Worm (Caenorhabditis elegans) whole organism, L4 larva: ENCODE measurements around the gene ssq-3.

Experiments
- F26F4.8 ChIP-seq: fragments of 200-800 bp; sonication (Bioruptor generic); conservative IDR thresholded peaks from 2 replicates; pipeline ENCODE4 v1.3.6; 2022; ENCODE audit warnings: missing genetic modification characterization, missing compliant biosample characterization
- F37D6.2 ChIP-seq: sonication (generic microtip); optimal IDR thresholded peaks from 2 replicates; lab custom pipeline; 2016; ENCODE audit warnings: mild to moderate bottlenecking, missing genetic modification characterization, missing compliant biosample characterization
- F44E2.7 ChIP-seq: fragments of 200-800 bp; sonication (Bioruptor generic); IDR thresholded peaks from 2 replicates; pipeline ENCODE4 v2.1.2; 2022; ENCODE audit warnings: missing genetic modification characterization, missing compliant biosample characterization
- Y105C5A.15 ChIP-seq: fragments of 200-800 bp; sonication (Bioruptor generic); IDR thresholded peaks from 2 replicates; pipeline ENCODE4 v1.3.6; 2022; ENCODE audit warnings: missing genetic modification characterization, missing compliant biosample characterization
- Y48G9A.11 ChIP-seq: fragments of 200-800 bp; sonication (Bioruptor generic); IDR thresholded peaks from 2 replicates; pipeline ENCODE4 v1.3.6; 2022; ENCODE audit warnings: missing genetic modification reagents, missing genetic modification characterization, missing compliant biosample characterization
- ZK546.5 ChIP-seq, 2 experiments: sonication (generic microtip); optimal IDR thresholded peaks; 2 replicates each; lab custom pipeline; 2017; ENCODE audit warnings: missing biosample characterization in 2 of 2, missing genetic modification characterization in 2 of 2
- aha-1 ChIP-seq: fragments of 150-350 bp; peaks from one replicate; lab custom pipeline; 2014; ENCODE audit warnings: missing biosample characterization, missing genetic modification characterization
- arid-1 ChIP-seq: fragments of 200-800 bp; sonication (Bioruptor generic); conservative IDR thresholded peaks from 2 replicates; pipeline ENCODE4 v1.3.6; 2022; ENCODE audit warnings: missing genetic modification reagents, missing genetic modification characterization, missing compliant biosample characterization
- attf-4 ChIP-seq: sonication (generic microtip); optimal IDR thresholded peaks from 3 replicates; lab custom pipeline; 2017; ENCODE audit warnings: missing biosample characterization, missing genetic modification characterization
- ceh-44 ChIP-seq: fragments of 200-800 bp; sonication (Bioruptor generic); IDR thresholded peaks from 2 replicates; pipeline ENCODE4 v1.3.6; 2022; ENCODE audit warnings: missing genetic modification reagents, missing genetic modification characterization, missing compliant biosample characterization
- ces-1 ChIP-seq: fragments of 150-350 bp; sonication (generic microtip); optimal IDR thresholded peaks from 4 replicates; lab custom pipeline; 2014; ENCODE audit warnings: missing biosample characterization, missing genetic modification reagents, missing genetic modification characterization
- ctbp-1 ChIP-seq: fragments of 200-800 bp; sonication (Bioruptor generic); IDR thresholded peaks from 2 replicates; pipeline ENCODE4 v1.3.6; 2022; ENCODE audit warnings: missing genetic modification reagents, missing genetic modification characterization, missing compliant biosample characterization
- daf-8 ChIP-seq: fragments of 200-800 bp; sonication (Bioruptor generic); IDR thresholded peaks from 2 replicates; pipeline ENCODE4 v1.3.6; 2022; ENCODE audit warnings: missing genetic modification characterization, missing compliant biosample characterization
- dmd-8 ChIP-seq: fragments of 200-800 bp; sonication (Bioruptor generic); IDR thresholded peaks from 2 replicates; pipeline ENCODE4 v1.3.6; 2022; ENCODE audit warnings: missing genetic modification characterization, missing compliant biosample characterization
- dmd-9 ChIP-seq: fragments of 200-800 bp; sonication (Bioruptor generic); IDR thresholded peaks from 2 replicates; pipeline ENCODE4 v1.3.6; 2022; ENCODE audit warnings: missing genetic modification reagents, missing genetic modification characterization, missing compliant biosample characterization
- dpl-1 ChIP-seq: fragments of 150-350 bp; optimal IDR thresholded peaks from 2 replicates; lab custom pipeline; 2014; ENCODE audit warnings: missing biosample characterization, missing genetic modification reagents, missing genetic modification characterization
- duxl-1 ChIP-seq: sonication (generic microtip); optimal IDR thresholded peaks from 2 replicates; lab custom pipeline; 2016; ENCODE audit warnings: mild to moderate bottlenecking, missing genetic modification characterization, moderate library complexity, missing compliant biosample characterization; ENCODE audit not compliant: poor library complexity
- dve-1 ChIP-seq: sonication (generic microtip); optimal IDR thresholded peaks from 2 replicates; lab custom pipeline; 2017; ENCODE audit warnings: antibody characterized with exemption, mild to moderate bottlenecking, missing genetic modification characterization, missing compliant biosample characterization; ENCODE audit not compliant: insufficient read depth
- gei-8 ChIP-seq: fragments of 200-800 bp; sonication (Bioruptor generic); optimal IDR thresholded peaks from 2 replicates; lab custom pipeline; 2018; ENCODE audit warnings: mild to moderate bottlenecking, missing genetic modification characterization, missing compliant biosample characterization
- hmg-1.1 ChIP-seq: fragments of 200-800 bp; sonication (Bioruptor generic); IDR thresholded peaks from 2 replicates; pipeline ENCODE4 v1.3.6; 2022; ENCODE audit warnings: missing genetic modification reagents, missing genetic modification characterization, missing compliant biosample characterization
- lin-13 ChIP-seq: fragments of 150-350 bp; optimal IDR thresholded peaks from 2 replicates; lab custom pipeline; 2014; ENCODE audit warnings: missing biosample characterization, missing genetic modification reagents, missing genetic modification characterization
- nhr-10 ChIP-seq: fragments of 150-350 bp; optimal IDR thresholded peaks from 2 replicates; lab custom pipeline; 2014; ENCODE audit warnings: missing biosample characterization, missing genetic modification characterization
- nhr-102 ChIP-seq: sonication (generic microtip); optimal IDR thresholded peaks from 2 replicates; lab custom pipeline; 2016; ENCODE audit warnings: mild to moderate bottlenecking, missing genetic modification characterization, moderate library complexity, missing compliant biosample characterization
- nhr-11 ChIP-seq: fragments of 150-350 bp; optimal IDR thresholded peaks from 2 replicates; lab custom pipeline; 2014; ENCODE audit warnings: missing biosample characterization, missing genetic modification characterization
- nhr-111 ChIP-seq: fragments of 200-800 bp; sonication (Bioruptor generic); optimal IDR thresholded peaks from 2 replicates; lab custom pipeline; 2018; ENCODE audit warnings: mild to moderate bottlenecking, missing genetic modification characterization, missing compliant biosample characterization
- nhr-25 ChIP-seq: sonication (generic microtip); optimal IDR thresholded peaks from 2 replicates; lab custom pipeline; 2017; ENCODE audit warnings: missing genetic modification characterization, mild to moderate bottlenecking, missing compliant biosample characterization, antibody characterized with exemption, moderate library complexity, borderline replicate concordance; ENCODE audit not compliant: insufficient read depth
- nhr-41 ChIP-seq: fragments of 200-800 bp; sonication (Bioruptor generic); IDR thresholded peaks from 2 replicates; pipeline ENCODE4 v1.3.6; 2022; ENCODE audit warnings: missing genetic modification reagents, missing genetic modification characterization, missing compliant biosample characterization
- nhr-42 ChIP-seq: fragments of 200-800 bp; sonication (Bioruptor generic); IDR thresholded peaks from 2 replicates; pipeline ENCODE4 v1.3.6; 2022; ENCODE audit warnings: missing genetic modification characterization, missing compliant biosample characterization
- nhr-6 ChIP-seq: fragments of 150-350 bp; optimal IDR thresholded peaks from 2 replicates; lab custom pipeline; 2014; ENCODE audit warnings: missing biosample characterization, missing genetic modification characterization
- nhr-77 ChIP-seq: fragments of 150-350 bp; optimal IDR thresholded peaks from 2 replicates; lab custom pipeline; 2014; ENCODE audit warnings: missing biosample characterization, missing genetic modification characterization
- pqm-1 ChIP-seq: sonication (generic microtip); optimal IDR thresholded peaks from 2 replicates; lab custom pipeline; 2017; ENCODE audit warnings: missing biosample characterization, missing genetic modification characterization
- snpc-1.2 ChIP-seq: fragments of 200-800 bp; sonication (Bioruptor generic); IDR thresholded peaks from 2 replicates; pipeline ENCODE4 v1.3.6; 2022; ENCODE audit warnings: missing genetic modification reagents, missing genetic modification characterization, missing compliant biosample characterization
- snpc-4 ChIP-seq: fragments of 150-350 bp; optimal IDR thresholded peaks from 2 replicates; lab custom pipeline; 2014; ENCODE audit warnings: missing biosample characterization, missing genetic modification characterization
- spr-3 ChIP-seq: fragments of 200-800 bp; sonication (Bioruptor generic); optimal IDR thresholded peaks from 2 replicates; lab custom pipeline; 2018; ENCODE audit warnings: mild to moderate bottlenecking, missing genetic modification characterization, missing compliant biosample characterization
- unc-130 ChIP-seq: sonication (generic microtip); optimal IDR thresholded peaks from 2 replicates; lab custom pipeline; 2016; ENCODE audit warnings: missing genetic modification reagents, missing genetic modification characterization, missing compliant biosample characterization
- unc-62 ChIP-seq, 3 experiments: fragments of 150-350 bp in 1 of 3; sonication (generic microtip); optimal IDR thresholded peaks in 2 of 3; peaks in 1 of 3; 1 replicate in 1 of 3; 2 replicates in 2 of 3; lab custom pipeline; 2014 to 2017; ENCODE audit warnings: missing biosample characterization in 3 of 3, missing genetic modification characterization in 3 of 3, missing genetic modification reagents in 3 of 3, missing genotype in 1 of 3
- zfp-2 ChIP-seq: sonication (generic microtip); optimal IDR thresholded peaks from 2 replicates; lab custom pipeline; 2016; ENCODE audit warnings: mild to moderate bottlenecking, missing genetic modification characterization, missing compliant biosample characterization
- zfp-3 ChIP-seq: fragments of 200-800 bp; sonication (Bioruptor generic); conservative IDR thresholded peaks from 2 replicates; pipeline ENCODE4 v1.3.6; 2022; ENCODE audit warnings: missing genetic modification reagents, missing genetic modification characterization, missing compliant biosample characterization
- zip-11 ChIP-seq: fragments of 200-800 bp; sonication (Bioruptor generic); IDR thresholded peaks from 2 replicates; pipeline ENCODE4 v1.3.6; 2022; ENCODE audit warnings: missing genetic modification characterization, missing compliant biosample characterization

ssq-3 gene

DNA sequence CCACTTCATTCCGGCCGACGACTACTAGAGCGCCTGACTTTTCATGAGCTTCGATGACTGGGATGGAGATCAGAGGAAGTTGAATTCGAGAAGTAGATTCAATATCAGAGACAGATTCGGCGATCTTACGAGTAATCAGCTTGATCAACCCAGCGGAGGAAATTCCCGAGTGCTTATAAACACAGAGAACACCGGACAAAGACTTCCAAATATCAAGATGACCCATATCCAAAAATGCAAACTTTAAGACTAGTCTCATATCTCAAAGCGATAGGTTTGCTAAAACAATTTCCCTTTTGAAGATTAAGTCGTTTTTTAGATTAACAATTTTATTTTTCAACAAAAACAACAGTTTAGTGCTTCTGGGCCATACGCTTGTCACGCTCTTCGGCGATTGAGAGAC lies 28.0 kb upstream of the ssq-3 start, which contains the start of gene Y43B11AR.3 (continued):
- 0 out of 2 replicates have a peak, but pooled peaks have one; percentile 61 for TF ChIP-seq F44E2.7 (GFP tag; lab: Robert Waterston, UW)
- TF ChIP-seq spr-3 (GFP tag; lab: Kevin White, UChicago) = peak; percentile 49
- TF ChIP-seq lin-13 (GFP tag; lab: Kevin White, UChicago) = no peak
- 0 out of 2 replicates have a peak, but pooled peaks have one; percentile 19 for TF ChIP-seq ceh-44 (GFP tag; lab: Robert Waterston, UW)
- TF ChIP-seq zfp-3 (GFP tag; lab: Robert Waterston, UW) = peak; percentile 24; the same call in 1 of the 2 replicates
- TF ChIP-seq unc-130 (GFP tag; lab: Kevin White, UChicago) = peak; percentile 86
- TF ChIP-seq snpc-1.2 (GFP tag; lab: Robert Waterston, UW) = peak; percentile 94
- no peak for TF ChIP-seq dpl-1 (GFP tag; lab: Kevin White, UChicago)
- TF ChIP-seq dmd-8 (GFP tag; lab: Robert Waterston, UW) = peak; percentile 74; the same call in 1 of the 2 replicates
- TF ChIP-seq dve-1 (tag; lab: Kevin White, UChicago) = no peak
- peak; percentile 85; the same call in 1 of the 2 replicates for TF ChIP-seq Y48G9A.11 (GFP tag; lab: Robert Waterston, UW)
- no peak for TF ChIP-seq snpc-4
- TF ChIP-seq arid-1 (GFP tag; lab: Robert Waterston, UW) = peak; percentile 75
- TF ChIP-seq F26F4.8 (GFP tag; lab: Robert Waterston, UW) = peak; percentile 35; the same call in 1 of the 2 replicates
- TF ChIP-seq Y105C5A.15 (GFP tag; lab: Robert Waterston, UW) = peak; percentile 64; the same call in 1 of the 2 replicates
- peak; percentile 17 for TF ChIP-seq gei-8 (GFP tag; lab: Kevin White, UChicago)
- peak; percentile 75 for TF ChIP-seq ctbp-1 (GFP tag; lab: Robert Waterston, UW)
- TF ChIP-seq, all 104 proteins: peak for 26

- no peak for TF ChIP-seq hmg-1.1 (GFP tag; lab: Robert Waterston, UW)
- TF ChIP-seq ZK546.5 (tag; optimal IDR thresholded peaks at IDR 0.05; lab: Kevin White, UChicago) = no peak
- no peak for TF ChIP-seq nhr-10
- TF ChIP-seq dmd-9 (GFP tag; lab: Robert Waterston, UW) = no peak
- TF ChIP-seq nhr-77 (tag; lab: Kevin White, UChicago) = no peak
- no peak for TF ChIP-seq arid-1 (GFP tag; lab: Robert Waterston, UW)
- TF ChIP-seq dmd-8 (GFP tag; lab: Robert Waterston, UW) = no peak
- TF ChIP-seq aha-1 (tag; lab: Kevin White, UChicago) = peak; percentile 69
- TF ChIP-seq nhr-111 (GFP tag; lab: Kevin White, UChicago) = no peak
- no peak for TF ChIP-seq unc-62 (GFP tag; optimal IDR thresholded peaks at IDR 0.05 in 1 of 2; lab: Kevin White, UChicago)
- TF ChIP-seq unc-62 (tag; optimal IDR thresholded peaks at IDR 0.05; lab: Kevin White, UChicago) = no peak
- TF ChIP-seq nhr-41 (GFP tag; lab: Robert Waterston, UW) = no peak
- TF ChIP-seq ces-1 = no peak
- no peak for TF ChIP-seq zfp-2 (tag; lab: Kevin White, UChicago)
- TF ChIP-seq F37D6.2 (tag; lab: Kevin White, UChicago) = no peak
- TF ChIP-seq gei-8 (GFP tag; lab: Kevin White, UChicago) = no peak
- 0 out of 2 replicates have a peak, but pooled peaks have one; percentile 26 for TF ChIP-seq Y48G9A.11 (GFP tag; lab: Robert Waterston, UW)
- TF ChIP-seq nhr-25 (tag; lab: Kevin White, UChicago) = no peak
- no peak for TF ChIP-seq spr-3 (GFP tag; lab: Kevin White, UChicago)
- no peak for TF ChIP-seq duxl-1 (tag; lab: Kevin White, UChicago)
- TF ChIP-seq pqm-1 (tag; lab: Kevin White, UChicago) = no peak
- no peak for TF ChIP-seq zip-11 (GFP tag; lab: Robert Waterston, UW)
- TF ChIP-seq nhr-6 = no peak
- TF ChIP-seq attf-4 = no peak
- TF ChIP-seq nhr-102 (tag; lab: Kevin White, UChicago) = no peak
- no peak for TF ChIP-seq daf-8 (GFP tag; lab: Robert Waterston, UW)
- TF ChIP-seq nhr-11 (tag; lab: Kevin White, UChicago) = no peak
- TF ChIP-seq nhr-42 (GFP tag; lab: Robert Waterston, UW) = 0 out of 2 replicates have a peak, but pooled peaks have one; percentile 22
Measured at ce11 chrIV:7083976-7084375, 27.4 kb upstream of the ssq-3 start.
